Worm (Caenorhabditis elegans): ENCODE data around the gene btf-1.

- TF ChIP-seq aly-1 (tag; optimal IDR thresholded peaks at IDR 0.05): no peak
- no peak for TF ChIP-seq ama-1 (optimal IDR thresholded peaks at IDR 0.05)
- no peak for TF ChIP-seq flt-1 (GFP tag; IDR thresholded peaks at IDR 0.05)
- no peak for TF ChIP-seq hnd-1 (tag; optimal IDR thresholded peaks at IDR 0.05)
- TF ChIP-seq ets-7 (tag; optimal IDR thresholded peaks at IDR 0.05): no peak
- TF ChIP-seq ceh-13 (GFP tag; optimal IDR thresholded peaks at IDR 0.05): no peak
- no peak for TF ChIP-seq tbx-11 (GFP tag; IDR thresholded peaks at IDR 0.05)
- TF ChIP-seq F13C5.2 (tag; optimal IDR thresholded peaks at IDR 0.05): no peak
- TF ChIP-seq sea-1 (GFP tag; conservative IDR thresholded peaks at IDR 0.05): no peak
These were observed 29.3 kb upstream of the btf-1 start for ce11 chrII:13170696-13171095.

Measured in whole organism, early embryonic.